Fruit fly (Drosophila melanogaster) whole organism, embryonic: ENCODE measurements around the gene zfh2.

Source experiments
- BEAF-32 ChIP-seq: fragments of 200-800 bp; sonication (Bioruptor generic); optimal IDR thresholded peaks from 3 replicates; lab custom pipeline; 2017; ENCODE audit warnings: missing biosample characterization, missing genetic modification characterization, mild to moderate bottlenecking, moderate library complexity, missing genetic modification reagents
- CG10321 ChIP-seq: fragments of 200-800 bp; sonication (Bioruptor generic); IDR thresholded peaks from 2 replicates; pipeline ENCODE4 v1.3.6; 2022; ENCODE audit warnings: missing biosample characterization, missing genetic modification characterization
- CG12659 ChIP-seq: fragments of 200-800 bp; sonication (Bioruptor generic); optimal IDR thresholded peaks from 3 replicates; lab custom pipeline; 2017; ENCODE audit warnings: mild to moderate bottlenecking, missing biosample characterization, missing genetic modification reagents, missing genetic modification characterization
- CG12769 ChIP-seq: fragments of 200-800 bp; sonication (Bioruptor generic); optimal IDR thresholded peaks from 2 replicates; lab custom pipeline; 2019; ENCODE audit warnings: missing biosample characterization, mild to moderate bottlenecking, missing genetic modification characterization, moderate library complexity
- CG13624 ChIP-seq: fragments of 200-800 bp; sonication (Bioruptor generic); optimal IDR thresholded peaks from 2 replicates; lab custom pipeline; 2016; ENCODE audit warnings: missing biosample characterization, missing genetic modification characterization
- CG14710 ChIP-seq: fragments of 200-800 bp; sonication (Bioruptor generic); optimal IDR thresholded peaks from 3 replicates; lab custom pipeline; 2019; ENCODE audit warnings: missing biosample characterization, mild to moderate bottlenecking, missing genetic modification characterization, moderate library complexity
- CG15696 ChIP-seq: fragments of 200-800 bp; sonication (Bioruptor generic); optimal IDR thresholded peaks from 2 replicates; lab custom pipeline; 2019; ENCODE audit warnings: missing biosample characterization, mild to moderate bottlenecking, missing genetic modification characterization, moderate library complexity
- CG17568 ChIP-seq: fragments of 200-800 bp; sonication (Bioruptor generic); optimal IDR thresholded peaks from 2 replicates; lab custom pipeline; 2018; ENCODE audit warnings: missing biosample characterization, mild to moderate bottlenecking, missing genetic modification characterization, moderate library complexity
- CG17802 ChIP-seq: fragments of 200-800 bp; sonication (Bioruptor generic); optimal IDR thresholded peaks from 2 replicates; lab custom pipeline; 2018; ENCODE audit warnings: missing biosample characterization, mild to moderate bottlenecking, missing genetic modification characterization, moderate library complexity
- CG34376 ChIP-seq: fragments of 200-800 bp; sonication (Bioruptor generic); optimal IDR thresholded peaks from 2 replicates; lab custom pipeline; 2018; ENCODE audit warnings: missing biosample characterization, mild to moderate bottlenecking, missing genetic modification characterization
- CG4707 ChIP-seq: fragments of 200-800 bp; sonication (Bioruptor generic); optimal IDR thresholded peaks from 2 replicates; lab custom pipeline; 2018; ENCODE audit warnings: missing biosample characterization, mild to moderate bottlenecking, missing genetic modification characterization, moderate library complexity
- CG4854 ChIP-seq: fragments of 200-800 bp; sonication (Bioruptor generic); optimal IDR thresholded peaks from 2 replicates; lab custom pipeline; 2016; ENCODE audit warnings: missing biosample characterization, missing genetic modification characterization, inconsistent platforms
- CG8281 ChIP-seq: fragments of 200-800 bp; sonication (Bioruptor generic); optimal IDR thresholded peaks from 2 replicates; lab custom pipeline; 2018; ENCODE audit warnings: missing biosample characterization, mild to moderate bottlenecking, missing genetic modification characterization, moderate library complexity
- CG8359 ChIP-seq: fragments of 200-800 bp; sonication (Bioruptor generic); optimal IDR thresholded peaks from 2 replicates; lab custom pipeline; 2017; ENCODE audit warnings: missing biosample characterization, mild to moderate bottlenecking, missing genetic modification characterization, borderline replicate concordance
- CG8924 ChIP-seq: fragments of 200-800 bp; optimal IDR thresholded peaks from 3 replicates; lab custom pipeline; 2019; ENCODE audit warnings: missing biosample characterization, mild to moderate bottlenecking, missing genetic modification characterization, moderate library complexity
- CG9727 ChIP-seq: fragments of 200-800 bp; sonication (Bioruptor generic); optimal IDR thresholded peaks from 3 replicates; lab custom pipeline; 2017; ENCODE audit warnings: missing biosample characterization, mild to moderate bottlenecking, missing genetic modification characterization
- CHES-1-like ChIP-seq: fragments of 200-800 bp; sonication (Bioruptor generic); optimal IDR thresholded peaks from 2 replicates; lab custom pipeline; 2016; ENCODE audit warnings: missing biosample characterization, missing genetic modification characterization
- Dp ChIP-seq: fragments of 200-800 bp; sonication (Bioruptor generic); optimal IDR thresholded peaks from 2 replicates; lab custom pipeline; 2018; ENCODE audit warnings: missing biosample characterization, mild to moderate bottlenecking, missing genetic modification characterization, moderate library complexity
- H15 ChIP-seq: fragments of 200-800 bp; sonication (Bioruptor generic); IDR thresholded peaks from 3 replicates; pipeline ENCODE4 v1.3.6; 2022; ENCODE audit warnings: missing biosample characterization, missing genetic modification characterization
- Hr78 ChIP-seq, 2 experiments: fragments of 200-800 bp in 1 of 2; fragments of >200 bp in 1 of 2; sonication (Bioruptor generic) in 1 of 2; optimal IDR thresholded peaks; 2 replicates each; lab custom pipeline; 2017 to 2019; ENCODE audit warnings: missing biosample characterization in 2 of 2, missing genetic modification characterization in 2 of 2, mild to moderate bottlenecking in 1 of 2, moderate library complexity in 1 of 2
- Lim3 ChIP-seq: fragments of 200-800 bp; sonication (Bioruptor generic); IDR thresholded peaks from 2 replicates; pipeline ENCODE4 v1.3.6; 2022; ENCODE audit warnings: missing biosample characterization, missing genetic modification characterization
- Max ChIP-seq: fragments of 200-800 bp; sonication (Bioruptor generic); optimal IDR thresholded peaks from 2 replicates; lab custom pipeline; 2016; ENCODE audit warnings: missing biosample characterization, mild to moderate bottlenecking, missing genetic modification characterization
- Meics ChIP-seq: fragments of 200-800 bp; sonication (Bioruptor generic); optimal IDR thresholded peaks from 2 replicates; lab custom pipeline; 2017; ENCODE audit warnings: missing biosample characterization, mild to moderate bottlenecking, missing genetic modification characterization
- PHDP ChIP-seq: fragments of 200-800 bp; sonication (Bioruptor generic); optimal IDR thresholded peaks from 3 replicates; lab custom pipeline; 2018; ENCODE audit warnings: missing biosample characterization, mild to moderate bottlenecking, missing genetic modification characterization, moderate library complexity
- Sin3A ChIP-seq: fragments of >200 bp; optimal IDR thresholded peaks from 2 replicates; lab custom pipeline; 2018
- Sox100B ChIP-seq: fragments of 200-800 bp; sonication (Bioruptor generic); optimal IDR thresholded peaks from 3 replicates; lab custom pipeline; 2018; ENCODE audit warnings: missing biosample characterization, mild to moderate bottlenecking, missing genetic modification characterization
- Ssrp ChIP-seq: fragments of 200-800 bp; sonication (Bioruptor generic); optimal IDR thresholded peaks from 2 replicates; lab custom pipeline; 2018; ENCODE audit warnings: missing biosample characterization, mild to moderate bottlenecking, missing genetic modification characterization, moderate library complexity
- TFAM ChIP-seq: fragments of 200-800 bp; sonication (Bioruptor generic); optimal IDR thresholded peaks from 2 replicates; lab custom pipeline; 2017; ENCODE audit warnings: missing biosample characterization, missing genetic modification characterization, inconsistent platforms
- Tbp ChIP-seq: fragments of >200 bp; optimal IDR thresholded peaks from 2 replicates; lab custom pipeline; 2018; ENCODE audit warnings: missing biosample characterization, missing genetic modification characterization
- bsh ChIP-seq, 2 experiments: fragments of 200-800 bp; sonication (Bioruptor generic); optimal IDR thresholded peaks; 2 replicates each; lab custom pipeline; 2017 to 2018; ENCODE audit warnings: mild to moderate bottlenecking in 2 of 2, missing biosample characterization in 2 of 2, missing genetic modification characterization in 2 of 2, moderate library complexity in 1 of 2
- cg ChIP-seq: fragments of 200-800 bp; sonication (Bioruptor generic); optimal IDR thresholded peaks from 3 replicates; lab custom pipeline; 2019; ENCODE audit warnings: missing biosample characterization, mild to moderate bottlenecking, missing genetic modification characterization, moderate library complexity
- corto ChIP-seq: fragments of 200-800 bp; sonication (Bioruptor generic); optimal IDR thresholded peaks from 2 replicates; lab custom pipeline; 2016; ENCODE audit warnings: missing biosample characterization, mild to moderate bottlenecking, missing genetic modification characterization, moderate library complexity
- ems ChIP-seq: fragments of 200-800 bp; sonication (Bioruptor generic); optimal IDR thresholded peaks from 3 replicates; lab custom pipeline; 2016; ENCODE audit warnings: missing biosample characterization, missing genetic modification characterization
- eve ChIP-seq, 2 experiments: fragments of >200 bp; optimal IDR thresholded peaks; 2 replicates each; lab custom pipeline; 2017; ENCODE audit warnings: missing biosample characterization in 2 of 2, missing genetic modification characterization in 2 of 2
- exex ChIP-seq: fragments of 200-800 bp; sonication (Bioruptor generic); optimal IDR thresholded peaks from 4 replicates; lab custom pipeline; 2018; ENCODE audit warnings: missing biosample characterization, mild to moderate bottlenecking, missing genetic modification characterization, moderate library complexity
- fd3F ChIP-seq: fragments of 200-800 bp; sonication (Bioruptor generic); optimal IDR thresholded peaks from 2 replicates; lab custom pipeline; 2018; ENCODE audit warnings: missing biosample characterization, mild to moderate bottlenecking, missing genetic modification characterization, moderate library complexity
- fru ChIP-seq: fragments of >200 bp; optimal IDR thresholded peaks from 2 replicates; lab custom pipeline; 2017
- gsb ChIP-seq: fragments of 200-800 bp; sonication (Bioruptor generic); IDR thresholded peaks from 2 replicates; pipeline ENCODE4 v1.3.6; 2022; ENCODE audit warnings: missing biosample characterization, missing genetic modification characterization
- gt ChIP-seq: fragments of 200-800 bp; sonication (Bioruptor generic); IDR thresholded peaks from 2 replicates; pipeline ENCODE4 v1.3.6; 2022; ENCODE audit warnings: missing biosample characterization, missing genetic modification characterization
- kni ChIP-seq: fragments of 200-800 bp; sonication (Bioruptor generic); optimal IDR thresholded peaks from 3 replicates; lab custom pipeline; 2017; ENCODE audit warnings: mild to moderate bottlenecking, missing biosample characterization, missing genetic modification reagents, missing genetic modification characterization
- oc ChIP-seq: fragments of 200-800 bp; sonication (Bioruptor generic); optimal IDR thresholded peaks from 2 replicates; lab custom pipeline; 2018; ENCODE audit warnings: missing biosample characterization, mild to moderate bottlenecking, missing genetic modification characterization, moderate library complexity
- peb ChIP-seq: fragments of 200-800 bp; sonication (Bioruptor generic); IDR thresholded peaks from 2 replicates; pipeline ENCODE4 v1.3.6; 2022; ENCODE audit warnings: missing biosample characterization, missing genetic modification characterization
- pum ChIP-seq: fragments of 200-800 bp; sonication (Bioruptor generic); optimal IDR thresholded peaks from 2 replicates; lab custom pipeline; 2016; ENCODE audit warnings: missing biosample characterization, missing genetic modification characterization
- rib ChIP-seq: fragments of 200-800 bp; sonication (Bioruptor generic); IDR thresholded peaks from 2 replicates; pipeline ENCODE4 v1.3.6; 2022; ENCODE audit warnings: missing biosample characterization, missing genetic modification characterization
- scrt ChIP-seq: fragments of 200-800 bp; sonication (Bioruptor generic); optimal IDR thresholded peaks from 2 replicates; lab custom pipeline; 2018; ENCODE audit warnings: missing biosample characterization, mild to moderate bottlenecking, missing genetic modification characterization, moderate library complexity
- sim ChIP-seq: fragments of 200-800 bp; sonication (Bioruptor generic); IDR thresholded peaks from 2 replicates; pipeline ENCODE4 v1.3.6; 2022; ENCODE audit warnings: missing biosample characterization, missing genetic modification characterization
- sqz ChIP-seq: fragments of 200-800 bp; sonication (Bioruptor generic); optimal IDR thresholded peaks from 3 replicates; lab custom pipeline; 2018; ENCODE audit warnings: missing biosample characterization, mild to moderate bottlenecking, missing genetic modification characterization
- stwl ChIP-seq: fragments of 200-800 bp; sonication (Bioruptor generic); optimal IDR thresholded peaks from 3 replicates; lab custom pipeline; 2018; ENCODE audit warnings: missing biosample characterization, mild to moderate bottlenecking, missing genetic modification characterization, moderate library complexity
- zen2 ChIP-seq: fragments of 200-800 bp; sonication (Bioruptor generic); IDR thresholded peaks from 3 replicates; pipeline ENCODE4 v1.3.6; 2022; ENCODE audit warnings: missing biosample characterization, missing genetic modification characterization; ENCODE audit not compliant: partially characterized antibody

The zfh2 gene

dm6 chr4:488828-489560 is 12.6 kb upstream of the zfh2 start, which contains the start of gene Asator:
Asator (minus strand) TSS chr4:488994.
- TF ChIP-seq exex (tag; lab: Kevin White, UChicago) (peak; percentile 14), CG14710 (tag; lab: Kevin White, UChicago) (peak; percentile 45), gsb (GFP tag; lab: Robert Waterston, UW) (no peak), Hr78 (GFP tag; optimal IDR thresholded peaks at IDR 0.05; lab: Kevin White, UChicago) (peak in 1 of 2 experiments; percentile 97), CG34376 (GFP tag; lab: Kevin White, UChicago) (peak; percentile 46), CG12659 (peak; percentile 40), scrt (GFP tag; lab: Kevin White, UChicago) (peak; percentile 60), stwl (no peak), rib (GFP tag; lab: Robert Waterston, UW) (peak; percentile 54; the same call in 1 of the 2 replicates), CG17802 (tag; lab: Kevin White, UChicago) (no peak), Lim3 (GFP tag; lab: Robert Waterston, UW) (no peak), CG12769 (peak; percentile 70), CG10321 (no peak), CHES-1-like (peak; percentile 46), BEAF-32 (GFP tag; lab: Kevin White, UChicago) (no peak), kni (GFP tag; lab: Kevin White, UChicago) (peak; percentile 91), CG4707 (GFP tag; lab: Kevin White, UChicago) (peak; percentile 25), cg (GFP tag; lab: Kevin White, UChicago) (peak; percentile 94), Ssrp (tag; lab: Kevin White, UChicago) (no peak), CG8924 (tag; lab: Kevin White, UChicago) (peak; percentile 38), gt (GFP tag; lab: Robert Waterston, UW) (no peak), CG4854 (no peak), eve (GFP tag; optimal IDR thresholded peaks at IDR 0.05; lab: Kevin White, UChicago) (no peak), peb (no peak), CG8359 (GFP tag; lab: Kevin White, UChicago) (no peak), PHDP (tag; lab: Kevin White, UChicago) (peak; percentile 51), Sin3A (lab: Kevin White, UChicago) (no peak), ems (GFP tag; lab: Kevin White, UChicago) (peak; percentile 62), sim (GFP tag; lab: Robert Waterston, UW) (0 out of 2 replicates have a peak, but pooled peaks have one; percentile 27), CG15696 (tag; lab: Kevin White, UChicago) (peak; percentile 39), zen2 (GFP tag; lab: Robert Waterston, UW) (no peak), Max (GFP tag; lab: Kevin White, UChicago) (no peak), Sox100B (GFP tag; lab: Kevin White, UChicago) (peak; percentile 30), fru (lab: Kevin White, UChicago) (no peak), pum (GFP tag; lab: Kevin White, UChicago) (peak; percentile 59), Dp (GFP tag; lab: Kevin White, UChicago) (no peak), sqz (GFP tag; lab: Kevin White, UChicago) (peak; percentile 100), fd3F (GFP tag; lab: Kevin White, UChicago) (no peak), CG8281 (tag; lab: Kevin White, UChicago) (no peak), corto (GFP tag; lab: Kevin White, UChicago) (no peak), H15 (GFP tag; lab: Robert Waterston, UW) (no peak), bsh (GFP tag; optimal IDR thresholded peaks at IDR 0.05; lab: Kevin White, UChicago) (peak in 1 of 2 experiments; percentile 55), oc (tag; lab: Kevin White, UChicago) (peak; percentile 51), CG9727 (GFP tag; lab: Kevin White, UChicago) (peak; percentile 61), Meics (peak; percentile 72), Tbp (GFP tag; lab: Kevin White, UChicago) (no peak), CG13624 (peak; percentile 43), CG17568 (no peak), TFAM (GFP tag; lab: Kevin White, UChicago) (no peak)
